Fruit fly (Drosophila melanogaster): Measurements from ENCODE around the gene CG4730.

- TF ChIP-seq Dif (GFP tag; optimal IDR thresholded peaks at IDR 0.05; ENCODE audit: partially characterized antibody): no peak
- no peak for TF ChIP-seq usp (GFP tag; optimal IDR thresholded peaks at IDR 0.05)
Observed at dm6 chr3R:25661531-25662193, 16.8 kb downstream of the CG4730 start, which contains the start of gene RASSF8.
